Fruit fly (Drosophila melanogaster) whole organism, embryonic: Measurements from ENCODE around the gene Jhbp7.

ENCODE experiments used
- Bteb2 ChIP-seq: fragments of 200-800 bp; sonication (Bioruptor generic); optimal IDR thresholded peaks from 2 replicates; lab custom pipeline; 2016; ENCODE audit warnings: missing biosample characterization, missing genetic modification characterization
- CG10979 ChIP-seq: fragments of 200-800 bp; sonication (Bioruptor generic); optimal IDR thresholded peaks from 2 replicates; lab custom pipeline; 2018; ENCODE audit warnings: missing biosample characterization, mild to moderate bottlenecking, missing genetic modification characterization, moderate library complexity
- CG11085 ChIP-seq: fragments of 200-800 bp; sonication (Bioruptor generic); IDR thresholded peaks from 2 replicates; pipeline ENCODE4 v1.3.6; 2022; ENCODE audit warnings: missing biosample characterization, missing genetic modification characterization
- CG12391 ChIP-seq: fragments of 200-800 bp; sonication (Bioruptor generic); optimal IDR thresholded peaks from 3 replicates; lab custom pipeline; 2018; ENCODE audit warnings: missing biosample characterization, mild to moderate bottlenecking, missing genetic modification characterization, moderate library complexity
- CG13296 ChIP-seq: fragments of 200-800 bp; sonication (Bioruptor generic); optimal IDR thresholded peaks from 3 replicates; lab custom pipeline; 2018; ENCODE audit warnings: missing biosample characterization, mild to moderate bottlenecking, missing genetic modification characterization
- CG14667 ChIP-seq: fragments of 200-800 bp; sonication (Bioruptor generic); IDR thresholded peaks from 2 replicates; pipeline ENCODE4 v1.3.6; 2022; ENCODE audit warnings: missing biosample characterization, missing genetic modification characterization
- CG14710 ChIP-seq: fragments of 200-800 bp; sonication (Bioruptor generic); optimal IDR thresholded peaks from 3 replicates; lab custom pipeline; 2019; ENCODE audit warnings: missing biosample characterization, mild to moderate bottlenecking, missing genetic modification characterization, moderate library complexity
- CG15269 ChIP-seq: fragments of 200-800 bp; sonication (Bioruptor generic); optimal IDR thresholded peaks from 2 replicates; lab custom pipeline; 2018; ENCODE audit warnings: missing biosample characterization, mild to moderate bottlenecking, missing genetic modification characterization, moderate library complexity
- CG15514 ChIP-seq: fragments of 200-800 bp; sonication (Bioruptor generic); optimal IDR thresholded peaks from 3 replicates; lab custom pipeline; 2017; ENCODE audit warnings: missing biosample characterization, missing genetic modification characterization, mild to moderate bottlenecking, moderate library complexity, missing genetic modification reagents
- CG16813 ChIP-seq: fragments of 200-800 bp; sonication (Bioruptor generic); IDR thresholded peaks from 3 replicates; pipeline ENCODE4 v1.3.6; 2022; ENCODE audit warnings: missing biosample characterization, missing genetic modification characterization; ENCODE audit not compliant: partially characterized antibody
- CG30403 ChIP-seq: fragments of 200-800 bp; sonication (Bioruptor generic); optimal IDR thresholded peaks from 3 replicates; lab custom pipeline; 2016; ENCODE audit warnings: missing biosample characterization, missing genetic modification characterization
- CG31365 ChIP-seq: fragments of 200-800 bp; sonication (Bioruptor generic); optimal IDR thresholded peaks from 2 replicates; lab custom pipeline; 2018; ENCODE audit warnings: missing biosample characterization, mild to moderate bottlenecking, missing genetic modification characterization
- CG3407 ChIP-seq: fragments of 200-800 bp; sonication (Bioruptor generic); optimal IDR thresholded peaks from 2 replicates; lab custom pipeline; 2018; ENCODE audit warnings: missing biosample characterization, mild to moderate bottlenecking, missing genetic modification characterization
- CG5953 ChIP-seq: fragments of 200-800 bp; sonication (Bioruptor generic); IDR thresholded peaks from 2 replicates; pipeline ENCODE4 v1.3.6; 2022; ENCODE audit warnings: missing biosample characterization, missing genetic modification characterization
- Dbx ChIP-seq: fragments of 200-800 bp; sonication (Bioruptor generic); IDR thresholded peaks from 3 replicates; pipeline ENCODE4 v1.3.6; 2022; ENCODE audit warnings: missing biosample characterization, missing genetic modification characterization
- Doc2 ChIP-seq: fragments of 200-800 bp; sonication (Bioruptor generic); IDR thresholded peaks from 2 replicates; pipeline ENCODE4 v1.3.6; 2022; ENCODE audit warnings: missing biosample characterization, missing genetic modification characterization
- Doc3 ChIP-seq: fragments of 200-800 bp; sonication (Bioruptor generic); IDR thresholded peaks from 3 replicates; pipeline ENCODE4 v1.3.6; 2022; ENCODE audit warnings: missing biosample characterization, missing genetic modification characterization; ENCODE audit not compliant: partially characterized antibody
- Fer3 ChIP-seq: fragments of 200-800 bp; sonication (Bioruptor generic); optimal IDR thresholded peaks from 2 replicates; lab custom pipeline; 2018; ENCODE audit warnings: missing biosample characterization, mild to moderate bottlenecking, missing genetic modification characterization, moderate library complexity
- Hey ChIP-seq: fragments of 200-800 bp; sonication (Bioruptor generic); optimal IDR thresholded peaks from 3 replicates; lab custom pipeline; 2018; ENCODE audit warnings: missing biosample characterization, mild to moderate bottlenecking, missing genetic modification characterization
- Hmx ChIP-seq: fragments of 200-800 bp; sonication (Bioruptor generic); optimal IDR thresholded peaks from 2 replicates; lab custom pipeline; 2016; ENCODE audit warnings: missing biosample characterization, missing genetic modification characterization
- Lhr ChIP-seq: fragments of 200-800 bp; sonication (Bioruptor generic); optimal IDR thresholded peaks from 3 replicates; lab custom pipeline; 2017; ENCODE audit warnings: mild to moderate bottlenecking, missing biosample characterization, missing genetic modification reagents, missing genetic modification characterization
- Lim3 ChIP-seq: fragments of 200-800 bp; sonication (Bioruptor generic); IDR thresholded peaks from 2 replicates; pipeline ENCODE4 v1.3.6; 2022; ENCODE audit warnings: missing biosample characterization, missing genetic modification characterization
- Mes4 ChIP-seq: fragments of 200-800 bp; sonication (Bioruptor generic); optimal IDR thresholded peaks from 2 replicates; lab custom pipeline; 2016; ENCODE audit warnings: missing biosample characterization, missing genetic modification characterization
- NfI ChIP-seq: fragments of 200-800 bp; sonication (Bioruptor generic); optimal IDR thresholded peaks from 3 replicates; lab custom pipeline; 2018; ENCODE audit warnings: missing biosample characterization, mild to moderate bottlenecking, missing genetic modification characterization, moderate library complexity
- Rfx ChIP-seq: fragments of 200-800 bp; sonication (Bioruptor generic); IDR thresholded peaks from 2 replicates; pipeline ENCODE4 v1.3.6; 2022; ENCODE audit warnings: missing biosample characterization, missing genetic modification characterization
- Sox102F ChIP-seq: fragments of 200-800 bp; sonication (Bioruptor generic); optimal IDR thresholded peaks from 2 replicates; lab custom pipeline; 2018; ENCODE audit warnings: missing biosample characterization, mild to moderate bottlenecking, missing genetic modification characterization, moderate library complexity
- Xrp1 ChIP-seq: fragments of 200-800 bp; sonication (Bioruptor generic); IDR thresholded peaks from 2 replicates; pipeline ENCODE4 v1.3.6; 2022; ENCODE audit warnings: missing biosample characterization, missing genetic modification characterization
- ap ChIP-seq: fragments of 200-800 bp; sonication (Bioruptor generic); IDR thresholded peaks from 2 replicates; pipeline ENCODE4 v1.3.6; 2022; ENCODE audit warnings: missing biosample characterization, missing genetic modification characterization
- chinmo ChIP-seq: fragments of 200-800 bp; sonication (Bioruptor generic); IDR thresholded peaks from 4 replicates; pipeline ENCODE4 v1.3.6; 2022; ENCODE audit warnings: missing biosample characterization, missing genetic modification characterization; ENCODE audit not compliant: partially characterized antibody
- ci ChIP-seq: fragments of 200-800 bp; sonication (Bioruptor generic); IDR thresholded peaks from 3 replicates; pipeline ENCODE4 v1.3.6; 2022; ENCODE audit warnings: missing biosample characterization, missing genetic modification characterization
- cwo ChIP-seq: fragments of 200-800 bp; sonication (Bioruptor generic); optimal IDR thresholded peaks from 3 replicates; lab custom pipeline; 2017; ENCODE audit warnings: missing biosample characterization, missing genetic modification characterization, mild to moderate bottlenecking, moderate library complexity, missing genetic modification reagents
- emc ChIP-seq: fragments of 200-800 bp; sonication (Bioruptor generic); optimal IDR thresholded peaks from 2 replicates; lab custom pipeline; 2016; ENCODE audit warnings: missing biosample characterization, missing genetic modification characterization
- ind ChIP-seq: fragments of 200-800 bp; sonication (Bioruptor generic); optimal IDR thresholded peaks from 3 replicates; lab custom pipeline; 2016; ENCODE audit warnings: missing biosample characterization, missing genetic modification characterization
- knrl ChIP-seq: fragments of 200-800 bp; sonication (Bioruptor generic); IDR thresholded peaks from 3 replicates; pipeline ENCODE4 v1.3.6; 2022; ENCODE audit warnings: missing biosample characterization, missing genetic modification characterization; ENCODE audit not compliant: partially characterized antibody
- lbe ChIP-seq: fragments of 200-800 bp; sonication (Bioruptor generic); optimal IDR thresholded peaks from 2 replicates; lab custom pipeline; 2016; ENCODE audit warnings: missing biosample characterization, mild to moderate bottlenecking, missing genetic modification characterization
- lola ChIP-seq, 3 experiments: fragments of >200 bp in 2 of 3; fragments of 200-800 bp in 1 of 3; sonication (Bioruptor generic) in 1 of 3; optimal IDR thresholded peaks; 2 replicates each; lab custom pipeline; 2017 to 2019; ENCODE audit warnings: missing biosample characterization in 3 of 3, missing genetic modification characterization in 3 of 3, mild to moderate bottlenecking in 1 of 3, moderate library complexity in 1 of 3
- lov ChIP-seq, 2 experiments: fragments of 200-800 bp in 1 of 2; fragments of >200 bp in 1 of 2; sonication (Bioruptor generic) in 1 of 2; IDR thresholded peaks in 1 of 2; optimal IDR thresholded peaks in 1 of 2; 2 replicates in 1 of 2; 3 replicates in 1 of 2; pipeline versions ENCODE4 v1.3.6 to Lab custom; 2017 to 2022; ENCODE audit warnings: missing biosample characterization in 1 of 2, missing genetic modification characterization in 1 of 2
- mam ChIP-seq: fragments of 200-800 bp; sonication (Bioruptor generic); optimal IDR thresholded peaks from 3 replicates; lab custom pipeline; 2016; ENCODE audit warnings: missing biosample characterization, missing genetic modification characterization
- prd ChIP-seq, 3 experiments: fragments of >200 bp in 2 of 3; fragments of 200-800 bp in 1 of 3; sonication (Bioruptor generic) in 1 of 3; optimal IDR thresholded peaks in 2 of 3; IDR thresholded peaks in 1 of 3; 2 replicates in 2 of 3; 3 replicates in 1 of 3; pipeline versions ENCODE4 v1.3.6 to Lab custom; 2017 to 2022; ENCODE audit warnings: missing biosample characterization in 1 of 3, missing genetic modification characterization in 1 of 3
- scrt ChIP-seq: fragments of 200-800 bp; sonication (Bioruptor generic); optimal IDR thresholded peaks from 2 replicates; lab custom pipeline; 2018; ENCODE audit warnings: missing biosample characterization, mild to moderate bottlenecking, missing genetic modification characterization, moderate library complexity
- sisA ChIP-seq: fragments of 200-800 bp; sonication (Bioruptor generic); IDR thresholded peaks from 2 replicates; pipeline ENCODE4 v1.3.6; 2022; ENCODE audit warnings: missing biosample characterization, missing genetic modification characterization
- sug ChIP-seq: fragments of 200-800 bp; optimal IDR thresholded peaks from 2 replicates; lab custom pipeline; 2019; ENCODE audit warnings: missing biosample characterization, mild to moderate bottlenecking, missing genetic modification characterization, moderate library complexity
- trh ChIP-seq: fragments of 200-800 bp; sonication (Bioruptor generic); optimal IDR thresholded peaks from 2 replicates; lab custom pipeline; 2016; ENCODE audit warnings: missing biosample characterization, missing genetic modification characterization

The Jhbp7 gene

DNA sequence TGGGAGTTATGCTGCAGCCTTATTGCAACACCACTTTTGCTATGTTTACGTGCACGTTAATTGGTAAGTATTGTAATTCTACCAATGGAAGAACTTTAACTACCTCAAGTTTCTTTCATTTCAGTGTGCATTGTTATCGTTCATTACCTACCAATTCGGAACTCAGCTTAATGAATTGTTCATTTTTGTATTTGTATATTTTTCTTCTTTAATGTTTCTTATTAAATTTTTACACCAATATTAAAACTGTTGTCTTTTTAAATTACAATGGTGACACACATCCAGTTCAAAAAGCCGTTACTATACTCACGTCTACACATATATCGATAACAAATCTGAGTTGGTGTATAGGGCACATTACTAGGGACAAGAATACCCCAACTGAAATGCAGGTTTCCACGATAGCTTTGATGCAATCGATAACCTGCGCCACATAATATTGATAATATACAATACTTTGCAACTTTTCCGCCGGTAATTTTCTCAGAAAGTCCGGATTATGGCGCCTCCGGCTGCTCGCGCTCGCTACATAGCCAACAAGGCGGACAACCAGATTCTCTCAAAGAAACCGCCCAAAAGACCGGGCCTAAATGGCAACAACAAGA lies 16.1 kb upstream of the Jhbp7 start, which contains the start of gene Alg9 (continued):
- no peak for TF ChIP-seq Fer3 (tag; lab: Kevin White, UChicago)
- no peak for TF ChIP-seq CG12391 (tag; lab: Kevin White, UChicago)
- peak; percentile 49 for TF ChIP-seq CG14710
- no peak for TF ChIP-seq CG11085 (GFP tag; lab: Robert Waterston, UW)
- no peak for TF ChIP-seq ind (GFP tag; lab: Kevin White, UChicago)
- peak; percentile 94 for TF ChIP-seq CG15514 (GFP tag; lab: Kevin White, UChicago)
- no peak for TF ChIP-seq lbe (GFP tag; lab: Kevin White, UChicago)
- TF ChIP-seq Hmx (GFP tag; lab: Kevin White, UChicago), result no peak
- no peak for TF ChIP-seq Sox102F (GFP tag; lab: Kevin White, UChicago)
- TF ChIP-seq Xrp1 (GFP tag; lab: Robert Waterston, UW), result no peak
- peak; percentile 83 for TF ChIP-seq Doc3
- TF ChIP-seq NfI, result no peak
- TF ChIP-seq sisA (GFP tag; lab: Robert Waterston, UW), result no peak
- no peak for TF ChIP-seq CG14667 (GFP tag; lab: Robert Waterston, UW)
- TF ChIP-seq Lhr (GFP tag; lab: Kevin White, UChicago), result no peak
- TF ChIP-seq mam, result peak; percentile 26
- TF ChIP-seq CG10979, result no peak
- no peak for TF ChIP-seq Mes4 (GFP tag; lab: Kevin White, UChicago)
- TF ChIP-seq ci, result no peak
- TF ChIP-seq knrl (GFP tag; lab: Robert Waterston, UW), result peak; percentile 89
- TF ChIP-seq ap (GFP tag; lab: Robert Waterston, UW), result no peak
- TF ChIP-seq lola (GFP tag; optimal IDR thresholded peaks at IDR 0.05; lab: Kevin White, UChicago), result peak in 1 of 3 experiments; percentile 71
- no peak for TF ChIP-seq trh
- peak; percentile 89 for TF ChIP-seq CG16813
- TF ChIP-seq cwo (GFP tag; lab: Kevin White, UChicago), result no peak
- TF ChIP-seq lov (optimal IDR thresholded peaks at IDR 0.05; lab: Kevin White, UChicago), result no peak
- TF ChIP-seq lov (GFP tag; IDR thresholded peaks at IDR 0.05; lab: Robert Waterston, UW), result no peak
- no peak for TF ChIP-seq CG3407
- TF ChIP-seq prd (optimal IDR thresholded peaks at IDR 0.05; lab: Kevin White, UChicago), result no peak
- no peak for TF ChIP-seq prd (GFP tag; IDR thresholded peaks at IDR 0.05; lab: Robert Waterston, UW)
- no peak for TF ChIP-seq CG30403 (GFP tag; lab: Kevin White, UChicago)
- no peak for TF ChIP-seq Lim3 (GFP tag; lab: Robert Waterston, UW)
- peak; percentile 34; the same call in 1 of the 2 replicates for TF ChIP-seq Rfx
- TF ChIP-seq Hey (tag; lab: Kevin White, UChicago), result no peak
- TF ChIP-seq scrt (GFP tag; lab: Kevin White, UChicago), result no peak
- TF ChIP-seq Dbx (GFP tag; lab: Robert Waterston, UW), result no peak
- TF ChIP-seq CG15269 (tag; lab: Kevin White, UChicago), result no peak
- no peak for TF ChIP-seq CG31365 (tag; lab: Kevin White, UChicago)
- no peak for TF ChIP-seq Doc2 (GFP tag; lab: Robert Waterston, UW)
- TF ChIP-seq CG13296 (GFP tag; lab: Kevin White, UChicago), result no peak
- TF ChIP-seq chinmo, result peak; percentile 96
- no peak for TF ChIP-seq emc (GFP tag; lab: Kevin White, UChicago)
- TF ChIP-seq CG5953 (GFP tag; lab: Robert Waterston, UW), result no peak
- TF ChIP-seq sug (tag; lab: Kevin White, UChicago), result no peak
- no peak for TF ChIP-seq Bteb2 (GFP tag; lab: Kevin White, UChicago)
